Worm (Caenorhabditis elegans) whole organism, mixed stage, embryonic: ENCODE data around the gene hot-1.

Experiments used
- drap-1 ChIP-seq: fragments of 200-800 bp; sonication (Bioruptor generic); optimal IDR thresholded peaks from 3 replicates; lab custom pipeline; 2018; ENCODE audit warnings: mild to moderate bottlenecking, missing genetic modification characterization, missing compliant biosample characterization
- elt-1 ChIP-seq: sonication (generic microtip); optimal IDR thresholded peaks from 2 replicates; lab custom pipeline; 2017; ENCODE audit warnings: missing genetic modification characterization, mild to moderate bottlenecking, missing compliant biosample characterization, antibody characterized with exemption, moderate library complexity, borderline replicate concordance; ENCODE audit not compliant: insufficient read depth
- pha-4 ChIP-seq: fragments of 150-350 bp; optimal IDR thresholded peaks from 2 replicates; lab custom pipeline; 2018; ENCODE audit warnings: missing biosample characterization, missing genetic modification reagents, missing genetic modification characterization
- sptf-1 ChIP-seq: sonication (generic microtip); optimal IDR thresholded peaks from 2 replicates; lab custom pipeline; 2017; ENCODE audit warnings: mild to moderate bottlenecking, missing genetic modification characterization, moderate library complexity, missing compliant biosample characterization
- tbx-8 ChIP-seq: fragments of 200-800 bp; sonication (Bioruptor generic); optimal IDR thresholded peaks from 2 replicates; lab custom pipeline; 2018; ENCODE audit warnings: mild to moderate bottlenecking, missing genetic modification characterization, moderate library complexity, missing compliant biosample characterization
- unc-62 ChIP-seq: fragments of 150-350 bp; optimal IDR thresholded peaks from 2 replicates; lab custom pipeline; 2014; ENCODE audit warnings: missing biosample characterization, missing genetic modification reagents, missing genetic modification characterization
- ztf-11 ChIP-seq: fragments of 150-350 bp; optimal IDR thresholded peaks from 2 replicates; lab custom pipeline; 2014; ENCODE audit warnings: missing biosample characterization, missing genetic modification characterization

ce11 chrV:14678298-14678697 is 57.4 kb downstream of the hot-1 start:
- TF ChIP-seq drap-1 (GFP tag; lab: Kevin White, UChicago) (no peak), unc-62 (GFP tag; lab: Kevin White, UChicago) (no peak), sptf-1 (no peak), pha-4 (no peak), elt-1 (no peak), tbx-8 (GFP tag; lab: Kevin White, UChicago) (no peak), ztf-11 (no peak)
